Worm (Caenorhabditis elegans) whole organism, dauer: ENCODE measurements around the gene Y8A9A.2.

Experiments
- unc-62 ChIP-seq: sonication (generic microtip); optimal IDR thresholded peaks from 2 replicates; lab custom pipeline; 2017; ENCODE audit warnings: missing biosample characterization, missing genetic modification reagents, missing genetic modification characterization

Y8A9A.2 gene

ce11 chrII:3782309-3783000 is 13.0 kb upstream of the Y8A9A.2 start, which contains the start of gene T24E12.2:
TSS of gene T24E12.2 (plus strand) at chrII:3782950.
- TF ChIP-seq unc-62 (GFP tag; lab: Kevin White, UChicago) = no peak

- no peak for TF ChIP-seq unc-62 (GFP tag; lab: Kevin White, UChicago)
These were observed 10.2 kb upstream of the Y8A9A.2 start, which contains the start of gene T24E12.1 for ce11 chrII:3785257-3785656. TSS of gene T24E12.1 (plus strand) at chrII:3785557.

- TF ChIP-seq unc-62 (GFP tag; lab: Kevin White, UChicago) = no peak
These were observed 9.7 kb upstream of the Y8A9A.2 start for ce11 chrII:3785756-3786155.

ce11 chrII:3786538-3786937 is 8.9 kb upstream of the Y8A9A.2 start:
- TF ChIP-seq unc-62 (GFP tag; lab: Kevin White, UChicago) = no peak

- TF ChIP-seq unc-62 (GFP tag; lab: Kevin White, UChicago) = no peak
These were observed 8.3 kb upstream of the Y8A9A.2 start, which contains the start of gene T24E12.13 for ce11 chrII:3787151-3787550. TSS of gene T24E12.13 (plus strand) at chrII:3787451.

ce11 chrII:3788356-3788962 is 7.0 kb upstream of the Y8A9A.2 start:
- TF ChIP-seq unc-62 (GFP tag; lab: Kevin White, UChicago) = no peak

- TF ChIP-seq unc-62 (GFP tag; lab: Kevin White, UChicago) = no peak
These were observed 2.1 kb upstream of the Y8A9A.2 start, which contains the start of gene fbxb-99 for ce11 chrII:3793336-3793735. TSS of gene fbxb-99 (minus strand) at chrII:3793436.

ce11 chrII:3803219-3803618 is 7.8 kb downstream of the Y8A9A.2 start, which contains the start of gene ins-32:
TSS of gene ins-32 (minus strand) at chrII:3803319.
- TF ChIP-seq unc-62 (GFP tag; lab: Kevin White, UChicago) = no peak

ce11 chrII:3805518-3805917 is 10.1 kb downstream of the Y8A9A.2 start:
- no peak for TF ChIP-seq unc-62 (GFP tag; lab: Kevin White, UChicago)

- TF ChIP-seq unc-62 (GFP tag; lab: Kevin White, UChicago) = no peak
These were observed 11.5 kb downstream of the Y8A9A.2 start, which contains the start of gene F54D10.4 for ce11 chrII:3806964-3807363. TSS of gene F54D10.4 (minus strand) at chrII:3807064.

ce11 chrII:3808104-3808503 is 12.7 kb downstream of the Y8A9A.2 start, which contains the start of gene F54D10.5:
TSS of gene F54D10.5 (minus strand) at chrII:3808177.
- no peak for TF ChIP-seq unc-62 (GFP tag; lab: Kevin White, UChicago)

- no peak for TF ChIP-seq unc-62 (GFP tag; lab: Kevin White, UChicago)
These were observed 13.2 kb downstream of the Y8A9A.2 start for ce11 chrII:3808643-3809042.

ce11 chrII:3810550-3810949 is 15.1 kb downstream of the Y8A9A.2 start:
- TF ChIP-seq unc-62 (GFP tag; lab: Kevin White, UChicago) = no peak

- no peak for TF ChIP-seq unc-62 (GFP tag; lab: Kevin White, UChicago)
These were observed 16.5 kb downstream of the Y8A9A.2 start, which contains the start of gene lido-15 for ce11 chrII:3811816-3812332. TSS of gene lido-15 (plus strand) at chrII:3812282.

ce11 chrII:3815445-3816208 is 20.2 kb downstream of the Y8A9A.2 start:
- TF ChIP-seq unc-62 (GFP tag; lab: Kevin White, UChicago) = no peak
